Fruit fly (Drosophila melanogaster): ENCODE results near the gene kto.

kto gene

DNA sequence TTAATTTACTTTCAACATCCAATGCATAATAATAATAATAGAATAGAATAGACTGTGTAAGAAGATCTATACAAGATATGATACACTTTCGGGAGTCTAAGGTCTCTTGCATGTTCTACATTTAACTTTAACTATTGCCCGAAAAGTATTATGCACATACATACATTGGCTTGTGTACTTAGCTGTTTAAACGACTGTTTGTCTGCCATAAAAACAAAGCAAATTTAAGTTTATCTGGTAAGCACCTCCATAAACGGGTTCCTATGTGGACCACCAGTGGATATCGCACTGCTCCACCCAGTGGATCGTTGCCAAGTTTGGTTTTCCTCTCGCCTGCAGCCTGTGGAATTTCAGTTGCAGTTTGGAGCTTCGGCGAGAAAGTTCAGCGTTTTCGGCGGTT lies 10.5 kb downstream of the kto start (continued):
- TF ChIP-seq CG18011 (GFP tag; optimal IDR thresholded peaks at IDR 0.05): no peak
- TF ChIP-seq CG9797 (GFP tag; optimal IDR thresholded peaks at IDR 0.05): no peak
- TF ChIP-seq CG7963 (GFP tag; IDR thresholded peaks at IDR 0.05; ENCODE audit: partially characterized antibody): no peak
- no peak for TF ChIP-seq ken (GFP tag; IDR thresholded peaks at IDR 0.05)
- no peak for TF ChIP-seq oc (tag; optimal IDR thresholded peaks at IDR 0.05)
- TF ChIP-seq nerfin-1 (tag; optimal IDR thresholded peaks at IDR 0.05): no peak
- no peak for TF ChIP-seq Oli (tag; optimal IDR thresholded peaks at IDR 0.05)
- no peak for TF ChIP-seq tna (GFP tag; IDR thresholded peaks at IDR 0.05; ENCODE audit: partially characterized antibody)
- TF ChIP-seq CG17802 (tag; optimal IDR thresholded peaks at IDR 0.05): no peak
- TF ChIP-seq stc (GFP tag; IDR thresholded peaks at IDR 0.05): no peak
- no peak for TF ChIP-seq CG10462 (GFP tag; optimal IDR thresholded peaks at IDR 0.05)
- no peak for TF ChIP-seq p53 (GFP tag; optimal IDR thresholded peaks at IDR 0.05)
- no peak for TF ChIP-seq hkb (optimal IDR thresholded peaks at IDR 0.05)
- peak; percentile 55; the same call in 1 of the 2 replicates for TF ChIP-seq hkb (GFP tag; IDR thresholded peaks at IDR 0.05)
- no peak for TF ChIP-seq crol (GFP tag; IDR thresholded peaks at IDR 0.05)
- TF ChIP-seq HmgZ (tag; optimal IDR thresholded peaks at IDR 0.05): peak; percentile 8
- no peak for TF ChIP-seq zen2 (GFP tag; IDR thresholded peaks at IDR 0.05; ENCODE audit: partially characterized antibody)
- no peak for TF ChIP-seq Mad (GFP tag; optimal IDR thresholded peaks at IDR 0.05)
- no peak for TF ChIP-seq phol (tag; optimal IDR thresholded peaks at IDR 0.05)
- TF ChIP-seq Bgb (GFP tag; IDR thresholded peaks at IDR 0.05; ENCODE audit: partially characterized antibody): no peak
- TF ChIP-seq Mrtf (GFP tag; IDR thresholded peaks at IDR 0.05): no peak
- TF ChIP-seq HLH3B (GFP tag; IDR thresholded peaks at IDR 0.05): 0 out of 2 replicates have a peak, but pooled peaks have one; percentile 6
- TF ChIP-seq Meics (GFP tag; optimal IDR thresholded peaks at IDR 0.05): peak; percentile 41
- TF ChIP-seq CG5180 (GFP tag; optimal IDR thresholded peaks at IDR 0.05): peak; percentile 24
- peak; percentile 71 for TF ChIP-seq CG12071 (GFP tag; optimal IDR thresholded peaks at IDR 0.05)
- no peak for TF ChIP-seq CG15696 (tag; optimal IDR thresholded peaks at IDR 0.05)
- TF ChIP-seq CG6813 (GFP tag; optimal IDR thresholded peaks at IDR 0.05): peak; percentile 49
- no peak for TF ChIP-seq aop (GFP tag; IDR thresholded peaks at IDR 0.05)
- TF ChIP-seq Chrac-16 (GFP tag; optimal IDR thresholded peaks at IDR 0.05): no peak
- TF ChIP-seq H15 (GFP tag; IDR thresholded peaks at IDR 0.05): no peak
- no peak for TF ChIP-seq Optix (GFP tag; IDR thresholded peaks at IDR 0.05)
- TF ChIP-seq CG33213 (GFP tag; optimal IDR thresholded peaks at IDR 0.05): no peak
- TF ChIP-seq CG15479 (GFP tag; optimal IDR thresholded peaks at IDR 0.05): no peak
- no peak for TF ChIP-seq vvl (GFP tag; IDR thresholded peaks at IDR 0.05)
- TF ChIP-seq Kr (GFP tag; optimal IDR thresholded peaks at IDR 0.05): no peak
- no peak for TF ChIP-seq CG4328 (GFP tag; optimal IDR thresholded peaks at IDR 0.05)
- no peak for TF ChIP-seq sima (GFP tag; optimal IDR thresholded peaks at IDR 0.05)
- TF ChIP-seq rib (GFP tag; IDR thresholded peaks at IDR 0.05): no peak
- no peak for TF ChIP-seq CG12744 (GFP tag; optimal IDR thresholded peaks at IDR 0.05)
- peak; percentile 7 for TF ChIP-seq CG6765 (GFP tag; optimal IDR thresholded peaks at IDR 0.05)
- no peak for TF ChIP-seq pfk (GFP tag; optimal IDR thresholded peaks at IDR 0.05)
- TF ChIP-seq Vsx1 (GFP tag; optimal IDR thresholded peaks at IDR 0.05): peak; percentile 63
- no peak for TF ChIP-seq eve (GFP tag; optimal IDR thresholded peaks at IDR 0.05)
- TF ChIP-seq Neu2 (GFP tag; optimal IDR thresholded peaks at IDR 0.05; ENCODE audit: borderline replicate concordance): no peak
- no peak for TF ChIP-seq Dref (GFP tag; IDR thresholded peaks at IDR 0.05)
- no peak for TF ChIP-seq bowl (GFP tag; IDR thresholded peaks at IDR 0.05)
- no peak for TF ChIP-seq Aef1 (GFP tag; IDR thresholded peaks at IDR 0.05)
- peak; percentile 34 for TF ChIP-seq NK7.1 (GFP tag; optimal IDR thresholded peaks at IDR 0.05)
- peak; percentile 41 for TF ChIP-seq HHEX (GFP tag; optimal IDR thresholded peaks at IDR 0.05)
- TF ChIP-seq gsb-n (tag; optimal IDR thresholded peaks at IDR 0.05): peak; percentile 11
- TF ChIP-seq CG10274 (GFP tag; optimal IDR thresholded peaks at IDR 0.05): no peak

All from whole organism, embryonic.